Fruit fly (Drosophila melanogaster): ENCODE results near the gene CG13884.
A peak's percentile ranks its signal among the peaks of the same experiment; 100 is the strongest.

The CG13884 gene

DNA sequence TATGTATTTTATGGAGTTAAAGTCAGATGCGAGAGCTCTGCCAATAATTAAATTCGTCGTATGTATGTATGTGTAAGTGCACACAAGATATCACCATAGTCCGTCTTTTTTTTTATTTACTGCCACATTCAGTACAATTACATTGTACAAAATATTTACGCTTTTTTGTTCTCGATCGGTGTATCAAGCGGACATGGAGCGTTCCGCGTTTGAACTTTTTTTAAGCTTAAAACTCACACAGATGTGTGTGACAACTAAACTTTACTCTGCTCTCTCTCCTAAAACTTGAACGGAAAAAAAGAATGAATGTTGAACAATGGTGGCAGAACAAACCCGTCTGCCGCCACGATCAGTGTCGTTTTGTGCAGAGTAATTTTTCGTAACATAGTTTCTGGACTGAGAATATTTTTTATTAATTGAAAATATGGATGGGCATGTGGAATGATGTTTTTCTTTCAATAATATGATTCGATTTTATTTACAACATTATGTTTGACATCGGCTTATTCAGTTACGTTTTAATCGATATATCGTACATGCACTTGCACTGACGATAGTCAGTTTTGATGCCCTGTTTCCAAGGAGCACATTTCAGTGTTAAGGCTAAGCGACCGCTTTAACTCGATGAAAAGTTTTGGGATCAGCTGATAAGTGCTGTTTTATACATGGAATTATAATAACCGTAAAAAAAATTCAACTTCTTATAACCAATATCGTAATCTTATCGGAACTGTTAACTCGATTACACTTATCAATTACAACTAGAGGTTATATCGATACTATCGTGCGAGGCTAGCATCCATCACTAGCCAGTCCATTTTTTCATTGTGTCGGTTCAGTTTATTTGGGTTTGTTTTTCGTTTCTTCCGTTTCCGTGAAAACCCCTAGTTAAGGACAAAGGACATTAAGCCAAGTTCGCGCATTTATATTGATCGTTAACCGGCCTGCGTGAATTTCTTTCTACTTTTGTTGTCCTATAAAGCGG lies 19.3 kb downstream of the CG13884 start, which contains the start of gene mth:
Gene mth (minus strand): TSS at position 302 of the 985 bp plus-strand sequence.
- TF ChIP-seq CG8159 (tag; optimal IDR thresholded peaks at IDR 0.05) (no peak), CG9948 (tag; optimal IDR thresholded peaks at IDR 0.05) (no peak), CG17806 (tag; optimal IDR thresholded peaks at IDR 0.05) (no peak), Pif1B (GFP tag; optimal IDR thresholded peaks at IDR 0.05) (peak; percentile 9), EcR (GFP tag; optimal IDR thresholded peaks at IDR 0.05) (no peak), CG14655 (GFP tag; optimal IDR thresholded peaks at IDR 0.05) (no peak), CG4496 (GFP tag; IDR thresholded peaks at IDR 0.05) (no peak; the same call in 1 of the 3 replicates), CG8301 (tag; optimal IDR thresholded peaks at IDR 0.05) (no peak), Pif1A (GFP tag; optimal IDR thresholded peaks at IDR 0.05) (peak; percentile 48), CG15710 (tag; optimal IDR thresholded peaks at IDR 0.05) (peak; percentile 28), CG32121 (GFP tag; IDR thresholded peaks at IDR 0.05) (peak; percentile 49; the same call in 1 of the 2 replicates), CG12605 (GFP tag; IDR thresholded peaks at IDR 0.05) (no peak), D1 (tag; optimal IDR thresholded peaks at IDR 0.05) (no peak), CG10348 (GFP tag; IDR thresholded peaks at IDR 0.05) (no peak), CG34367 (tag; optimal IDR thresholded peaks at IDR 0.05) (no peak), fd96Ca (GFP tag; IDR thresholded peaks at IDR 0.05) (no peak; the same call in 1 of the 3 replicates), rn (GFP tag; IDR thresholded peaks at IDR 0.05) (peak; percentile 47; the same call in 1 of the 2 replicates), Snoo (tag; optimal IDR thresholded peaks at IDR 0.05) (peak; percentile 23), Ets98B (GFP tag; IDR thresholded peaks at IDR 0.05) (peak; percentile 5; the same call in 1 of the 2 replicates), gl (tag; optimal IDR thresholded peaks at IDR 0.05) (peak; percentile 20), CG13204 (GFP tag; optimal IDR thresholded peaks at IDR 0.05) (no peak)

DNA sequence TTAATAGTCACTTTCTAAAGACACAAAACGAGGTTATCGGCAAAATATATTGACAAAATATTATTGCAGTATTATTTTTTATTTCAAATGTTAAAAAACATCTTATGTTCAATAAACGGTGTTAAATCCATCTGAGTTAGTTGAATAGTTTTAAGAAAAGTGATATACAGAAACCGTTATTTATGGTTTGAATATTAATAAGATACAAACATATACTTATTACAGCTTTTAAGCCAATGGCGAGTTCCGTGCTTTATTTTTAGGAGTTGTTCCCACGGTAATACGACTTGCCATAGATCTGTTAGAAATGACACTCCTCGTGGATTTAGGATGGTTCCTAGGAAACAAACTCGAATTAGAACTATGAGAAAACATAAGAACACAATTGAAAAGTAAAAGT lies 22.9 kb downstream of the CG13884 start:
- TF ChIP-seq CG9948 (tag; optimal IDR thresholded peaks at IDR 0.05): no peak
- no peak for TF ChIP-seq D1 (tag; optimal IDR thresholded peaks at IDR 0.05)
- no peak for TF ChIP-seq CG34367 (tag; optimal IDR thresholded peaks at IDR 0.05)
- TF ChIP-seq gl (tag; optimal IDR thresholded peaks at IDR 0.05): no peak
- TF ChIP-seq CG17806 (tag; optimal IDR thresholded peaks at IDR 0.05): no peak
- TF ChIP-seq Ets98B (GFP tag; IDR thresholded peaks at IDR 0.05): no peak
- no peak for TF ChIP-seq CG8301 (tag; optimal IDR thresholded peaks at IDR 0.05)
- no peak for TF ChIP-seq CG10348 (GFP tag; IDR thresholded peaks at IDR 0.05)
- TF ChIP-seq CG32121 (GFP tag; IDR thresholded peaks at IDR 0.05): no peak
- no peak for TF ChIP-seq CG15710 (tag; optimal IDR thresholded peaks at IDR 0.05)
- no peak for TF ChIP-seq EcR (GFP tag; optimal IDR thresholded peaks at IDR 0.05)
- TF ChIP-seq CG8159 (tag; optimal IDR thresholded peaks at IDR 0.05): no peak
- no peak for TF ChIP-seq Pif1A (GFP tag; optimal IDR thresholded peaks at IDR 0.05)
- no peak for TF ChIP-seq CG14655 (GFP tag; optimal IDR thresholded peaks at IDR 0.05)
- no peak for TF ChIP-seq fd96Ca (GFP tag; IDR thresholded peaks at IDR 0.05)
- TF ChIP-seq CG12605 (GFP tag; IDR thresholded peaks at IDR 0.05): no peak
- TF ChIP-seq Pif1B (GFP tag; optimal IDR thresholded peaks at IDR 0.05): no peak

DNA sequence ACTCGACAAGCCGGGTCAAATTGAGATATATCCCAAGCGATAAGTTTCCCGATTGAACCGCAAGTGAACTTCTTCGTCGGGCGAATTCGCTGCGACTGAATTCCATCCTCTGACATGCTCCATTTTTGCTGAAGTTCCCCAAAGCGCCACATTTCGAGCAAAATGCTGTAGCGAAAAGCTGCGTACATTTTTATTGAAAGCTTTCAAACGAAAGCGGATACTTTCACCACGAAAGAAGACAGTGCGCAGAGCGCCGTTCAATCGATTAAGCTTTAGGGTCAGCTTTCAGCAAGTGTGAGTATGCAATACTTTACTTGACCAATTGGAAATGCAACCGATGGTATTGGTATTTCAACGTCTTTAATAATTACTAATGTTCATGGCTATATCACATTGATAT lies 23.4 kb downstream of the CG13884 start, which contains the start of gene mthl10:
Gene mthl10 (minus strand): TSS at position 77 of the 400 bp plus-strand sequence.
- TF ChIP-seq EcR (GFP tag; optimal IDR thresholded peaks at IDR 0.05) (peak; percentile 75), CG32121 (GFP tag; IDR thresholded peaks at IDR 0.05) (no peak), fd96Ca (GFP tag; IDR thresholded peaks at IDR 0.05) (no peak), CG9948 (tag; optimal IDR thresholded peaks at IDR 0.05) (no peak), CG8159 (tag; optimal IDR thresholded peaks at IDR 0.05) (no peak), D1 (tag; optimal IDR thresholded peaks at IDR 0.05) (no peak), Pif1B (GFP tag; optimal IDR thresholded peaks at IDR 0.05) (no peak), Pif1A (GFP tag; optimal IDR thresholded peaks at IDR 0.05) (no peak)

DNA sequence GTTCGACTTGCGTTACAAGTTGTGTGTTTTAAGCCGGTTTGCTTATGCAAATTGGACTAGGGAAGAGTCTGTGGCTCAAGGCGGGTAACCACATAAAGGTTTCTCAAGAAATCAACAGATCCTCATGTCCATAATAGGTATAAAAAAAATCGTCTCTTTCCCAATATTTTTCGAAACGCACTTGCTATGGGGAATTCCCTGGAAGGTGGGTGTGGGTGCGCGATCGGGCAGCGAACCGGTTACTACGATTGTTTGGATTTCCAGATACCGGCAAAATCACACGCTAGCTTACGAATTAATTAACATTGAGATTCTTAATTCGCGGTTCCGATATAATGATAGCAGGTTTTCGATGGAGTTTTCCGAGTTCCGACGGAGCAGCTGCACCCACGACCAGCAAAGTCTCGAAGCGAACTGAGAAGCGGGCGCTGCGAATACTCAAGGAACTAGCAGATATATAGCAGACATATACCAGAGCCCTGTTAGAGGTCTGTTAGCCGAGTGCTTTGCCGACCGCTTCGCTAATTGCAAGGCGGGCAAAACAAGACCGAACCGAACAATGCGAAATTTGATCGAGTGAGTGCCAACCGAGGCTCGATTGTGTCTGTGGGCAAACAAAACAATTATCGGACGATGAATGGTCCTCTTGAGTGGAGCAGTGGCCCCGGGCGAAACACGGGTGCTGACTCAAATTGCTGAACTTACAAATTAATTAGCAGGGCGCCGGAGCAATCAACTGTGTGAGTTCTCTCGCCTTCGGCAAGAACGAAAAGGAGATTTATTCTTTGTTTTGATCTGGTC lies 25.0 kb downstream of the CG13884 start:
- TF ChIP-seq CG8301 (tag; optimal IDR thresholded peaks at IDR 0.05) (no peak), CG14655 (GFP tag; optimal IDR thresholded peaks at IDR 0.05) (no peak), gl (tag; optimal IDR thresholded peaks at IDR 0.05) (no peak), CG10348 (GFP tag; IDR thresholded peaks at IDR 0.05) (no peak), CG15710 (tag; optimal IDR thresholded peaks at IDR 0.05) (no peak), EcR (GFP tag; optimal IDR thresholded peaks at IDR 0.05) (peak; percentile 59), CG13204 (GFP tag; optimal IDR thresholded peaks at IDR 0.05) (peak; percentile 27), D1 (tag; optimal IDR thresholded peaks at IDR 0.05) (no peak)

DNA sequence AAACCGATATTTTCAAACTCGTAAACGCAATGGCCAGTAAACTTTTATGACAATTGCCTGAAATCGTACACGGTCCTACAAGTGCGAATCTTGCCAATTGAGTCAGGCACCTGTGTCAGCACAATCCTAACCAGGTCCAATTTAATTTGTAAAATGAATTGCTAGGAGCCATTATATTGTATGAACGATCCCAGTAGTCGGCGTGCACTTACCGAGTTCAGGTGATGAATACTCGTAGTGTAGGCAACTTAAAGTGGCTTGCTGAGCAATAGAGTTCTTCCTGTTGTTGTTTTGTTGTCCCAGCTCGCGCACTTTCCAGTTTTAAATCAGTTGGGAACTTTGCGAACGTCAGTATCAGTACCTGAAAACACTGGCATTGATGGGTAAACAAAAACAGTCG lies 25.7 kb downstream of the CG13884 start:
- no peak for TF ChIP-seq CG4496 (GFP tag; IDR thresholded peaks at IDR 0.05)
- no peak for TF ChIP-seq CG12605 (GFP tag; IDR thresholded peaks at IDR 0.05)
- TF ChIP-seq EcR (GFP tag; optimal IDR thresholded peaks at IDR 0.05): no peak
- TF ChIP-seq fd96Ca (GFP tag; IDR thresholded peaks at IDR 0.05): no peak
- TF ChIP-seq CG34367 (tag; optimal IDR thresholded peaks at IDR 0.05): no peak
- no peak for TF ChIP-seq CG17806 (tag; optimal IDR thresholded peaks at IDR 0.05)
- no peak for TF ChIP-seq Pif1B (GFP tag; optimal IDR thresholded peaks at IDR 0.05)
- TF ChIP-seq CG14655 (GFP tag; optimal IDR thresholded peaks at IDR 0.05): no peak
- no peak for TF ChIP-seq D1 (tag; optimal IDR thresholded peaks at IDR 0.05)
- no peak for TF ChIP-seq CG8159 (tag; optimal IDR thresholded peaks at IDR 0.05)
- no peak for TF ChIP-seq Snoo (tag; optimal IDR thresholded peaks at IDR 0.05)
- TF ChIP-seq CG8301 (tag; optimal IDR thresholded peaks at IDR 0.05): no peak
- no peak for TF ChIP-seq Ets98B (GFP tag; IDR thresholded peaks at IDR 0.05)
- no peak for TF ChIP-seq CG10348 (GFP tag; IDR thresholded peaks at IDR 0.05)
- TF ChIP-seq CG13204 (GFP tag; optimal IDR thresholded peaks at IDR 0.05): no peak
- no peak for TF ChIP-seq gl (tag; optimal IDR thresholded peaks at IDR 0.05)
- no peak for TF ChIP-seq CG15710 (tag; optimal IDR thresholded peaks at IDR 0.05)
